Worm (Caenorhabditis elegans): ENCODE data around the gene C02G6.2.

DNA sequence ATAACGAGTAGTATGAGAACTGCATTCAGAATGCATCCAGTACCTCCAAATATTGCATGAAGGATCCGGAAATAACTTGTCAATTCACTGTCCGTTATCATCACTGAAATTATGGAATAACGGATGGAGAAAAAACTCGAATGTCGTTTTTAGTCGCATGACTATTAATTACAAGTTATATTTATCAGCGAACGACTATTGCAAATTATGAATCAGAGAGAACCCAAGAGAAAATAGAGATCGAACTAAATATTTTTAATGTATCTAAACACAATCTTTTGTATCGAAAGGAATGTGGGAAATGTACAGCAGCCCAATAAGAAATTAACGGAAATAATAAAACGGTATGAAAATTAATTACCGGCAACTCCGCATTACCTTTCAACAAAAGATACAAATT lies 28.1 kb downstream of the C02G6.2 start, which contains the start of gene srd-16:
- no peak for TF ChIP-seq W03F9.2 (tag; optimal IDR thresholded peaks at IDR 0.05)
- TF ChIP-seq him-1 (tag; optimal IDR thresholded peaks at IDR 0.05), result no peak
- no peak for TF ChIP-seq dao-5 (tag; optimal IDR thresholded peaks at IDR 0.05)
